Worm (Caenorhabditis elegans) whole organism, young adult: Measurements from ENCODE around the gene glb-23.

Experiments
- F33H1.4 ChIP-seq: fragments of 200-800 bp; sonication (Bioruptor generic); IDR thresholded peaks from 2 replicates; pipeline ENCODE4 v1.3.6; 2022; ENCODE audit warnings: missing genetic modification reagents, missing genetic modification characterization, missing compliant biosample characterization
- Y56A3A.18 ChIP-seq: fragments of 200-800 bp; sonication (Bioruptor generic); IDR thresholded peaks from 2 replicates; pipeline ENCODE4 v1.3.6; 2022; ENCODE audit warnings: missing genetic modification reagents, missing genetic modification characterization, missing compliant biosample characterization
- madf-3 ChIP-seq: fragments of 200-800 bp; sonication (Bioruptor generic); IDR thresholded peaks from 2 replicates; pipeline ENCODE4 v1.3.6; 2022; ENCODE audit warnings: missing genetic modification reagents, missing genetic modification characterization, missing compliant biosample characterization
- rcor-1 ChIP-seq: fragments of 200-800 bp; sonication (Bioruptor generic); IDR thresholded peaks from 2 replicates; pipeline ENCODE4 v1.3.6; 2022; ENCODE audit warnings: missing genetic modification reagents, missing genetic modification characterization, missing compliant biosample characterization
- sptf-2 ChIP-seq: fragments of 200-800 bp; sonication (Bioruptor generic); optimal IDR thresholded peaks from 2 replicates; lab custom pipeline; 2018; ENCODE audit warnings: mild to moderate bottlenecking, missing genetic modification characterization, missing compliant biosample characterization

DNA sequence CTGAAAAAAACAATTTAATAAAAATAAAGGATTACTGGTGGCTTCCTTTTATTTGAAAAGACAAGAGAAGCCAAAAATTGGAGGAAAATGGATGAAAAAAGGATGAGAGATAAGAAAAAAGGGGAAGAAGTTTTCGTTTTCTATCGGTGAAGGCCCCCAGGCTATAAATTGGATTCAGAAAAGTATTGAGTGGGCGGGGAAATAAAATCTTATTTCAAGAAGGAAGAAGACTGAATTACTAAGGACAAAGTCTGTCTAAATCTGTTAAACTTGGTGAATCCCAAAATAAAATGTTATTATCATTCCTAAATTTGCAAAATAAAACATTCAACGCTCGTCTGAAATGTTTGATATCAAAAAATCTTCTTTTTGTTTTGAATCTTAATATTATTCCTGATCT lies 2.8 kb upstream of the glb-23 start:
- TF ChIP-seq madf-3 (GFP tag; lab: Robert Waterston, UW) (no peak), F33H1.4 (no peak), sptf-2 (GFP tag; lab: Kevin White, UChicago) (no peak), Y56A3A.18 (GFP tag; lab: Robert Waterston, UW) (no peak), rcor-1 (GFP tag; lab: Robert Waterston, UW) (no peak)
